Fruit fly (Drosophila melanogaster) whole organism, embryonic: ENCODE results near the gene how.

Experiments used
- CG12769 ChIP-seq: fragments of 200-800 bp; sonication (Bioruptor generic); optimal IDR thresholded peaks from 2 replicates; lab custom pipeline; 2019; ENCODE audit warnings: missing biosample characterization, mild to moderate bottlenecking, missing genetic modification characterization, moderate library complexity
- CG12942 ChIP-seq: fragments of 200-800 bp; sonication (Bioruptor generic); optimal IDR thresholded peaks from 3 replicates; lab custom pipeline; 2016; ENCODE audit warnings: missing biosample characterization, missing genetic modification characterization
- CG3065 ChIP-seq: fragments of 200-800 bp; sonication (Bioruptor generic); optimal IDR thresholded peaks from 2 replicates; lab custom pipeline; 2016; ENCODE audit warnings: missing biosample characterization, missing genetic modification characterization
- CG4360 ChIP-seq: fragments of 200-800 bp; sonication (Bioruptor generic); IDR thresholded peaks from 2 replicates; pipeline ENCODE4 v1.3.6; 2022; ENCODE audit warnings: missing biosample characterization, missing genetic modification characterization
- Dp ChIP-seq: fragments of 200-800 bp; sonication (Bioruptor generic); optimal IDR thresholded peaks from 2 replicates; lab custom pipeline; 2018; ENCODE audit warnings: missing biosample characterization, mild to moderate bottlenecking, missing genetic modification characterization, moderate library complexity
- bcd ChIP-seq: fragments of 200-800 bp; sonication (Bioruptor generic); optimal IDR thresholded peaks from 2 replicates; lab custom pipeline; 2017; ENCODE audit warnings: missing biosample characterization, mild to moderate bottlenecking, missing genetic modification characterization
- caup ChIP-seq: fragments of 200-800 bp; sonication (Bioruptor generic); optimal IDR thresholded peaks from 3 replicates; lab custom pipeline; 2017; ENCODE audit warnings: missing biosample characterization, mild to moderate bottlenecking, missing genetic modification characterization, moderate library complexity; ENCODE audit not compliant: severe bottlenecking
- onecut ChIP-seq: fragments of 200-800 bp; sonication (Bioruptor generic); IDR thresholded peaks from 2 replicates; pipeline ENCODE4 v1.3.6; 2022; ENCODE audit warnings: missing biosample characterization, missing genetic modification characterization

- TF ChIP-seq CG12769 (tag; lab: Kevin White, UChicago) = no peak
- no peak for TF ChIP-seq onecut (GFP tag; lab: Robert Waterston, UW)
- TF ChIP-seq CG4360 (GFP tag; lab: Robert Waterston, UW) = no peak
- TF ChIP-seq caup (GFP tag; lab: Kevin White, UChicago) = no peak
- no peak for TF ChIP-seq CG3065 (GFP tag; lab: Kevin White, UChicago)
- no peak for TF ChIP-seq bcd
- TF ChIP-seq Dp (GFP tag; lab: Kevin White, UChicago) = no peak
- TF ChIP-seq CG12942 (GFP tag; lab: Kevin White, UChicago) = no peak
Observed at dm6 chr3R:22113127-22113526, 71.1 kb downstream of the how start, which contains the start of gene Ir94a.
